Fruit fly (Drosophila melanogaster): ENCODE data around the gene nis.

nis gene

DNA sequence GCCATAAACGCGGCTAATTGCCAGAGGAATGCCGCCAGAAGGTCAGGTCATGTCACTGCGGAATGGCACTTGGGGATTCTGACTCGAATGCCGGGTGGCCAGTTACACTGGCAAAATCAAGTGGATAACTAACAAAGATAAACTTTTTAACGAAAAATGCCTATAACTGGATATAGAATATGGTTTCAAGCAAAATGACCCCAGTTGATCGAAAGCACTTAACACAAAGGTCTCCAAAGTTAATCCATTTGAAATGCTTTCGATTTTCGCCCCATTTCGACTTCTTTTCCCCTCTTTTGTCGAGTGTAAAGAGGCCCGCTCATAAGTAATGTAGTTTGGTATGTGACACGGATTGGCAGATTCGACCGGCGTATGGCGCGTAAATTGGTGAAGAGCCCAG lies 18.3 kb downstream of the nis start (continued):
- TF ChIP-seq Ada2b (GFP tag; IDR thresholded peaks at IDR 0.05), result 0 out of 2 replicates have a peak, but pooled peaks have one; percentile 8
- TF ChIP-seq CG2712 (tag; optimal IDR thresholded peaks at IDR 0.05), result peak; percentile 14
- TF ChIP-seq sr (GFP tag; IDR thresholded peaks at IDR 0.05), result no peak
- TF ChIP-seq Blimp-1 (GFP tag; optimal IDR thresholded peaks at IDR 0.05), result peak; percentile 43
- TF ChIP-seq sisA (GFP tag; IDR thresholded peaks at IDR 0.05), result peak; percentile 26; the same call in 1 of the 2 replicates
- no peak for TF ChIP-seq ems (GFP tag; optimal IDR thresholded peaks at IDR 0.05)
- TF ChIP-seq CG17359 (tag; optimal IDR thresholded peaks at IDR 0.05), result peak; percentile 29
- peak; percentile 8 for TF ChIP-seq CG7839 (tag; optimal IDR thresholded peaks at IDR 0.05)
- TF ChIP-seq sens (GFP tag), result peak; percentile 54
- peak; percentile 27 for TF ChIP-seq nmo (GFP tag; optimal IDR thresholded peaks at IDR 0.05)
- TF ChIP-seq CG11504 (tag; optimal IDR thresholded peaks at IDR 0.05), result peak; percentile 53
- TF ChIP-seq unpg (GFP tag; optimal IDR thresholded peaks at IDR 0.05), result peak; percentile 7
- TF ChIP-seq CG2678 (tag; optimal IDR thresholded peaks at IDR 0.05), result peak; percentile 40
- peak; percentile 19 for TF ChIP-seq gsb-n (tag; optimal IDR thresholded peaks at IDR 0.05)
- peak; percentile 40 for TF ChIP-seq dmrt99B (tag; optimal IDR thresholded peaks at IDR 0.05)
- peak; percentile 7 for TF ChIP-seq CG12769 (tag; optimal IDR thresholded peaks at IDR 0.05)
- TF ChIP-seq CG17328 (GFP tag; IDR thresholded peaks at IDR 0.05), result peak; percentile 19; the same call in 1 of the 2 replicates

DNA sequence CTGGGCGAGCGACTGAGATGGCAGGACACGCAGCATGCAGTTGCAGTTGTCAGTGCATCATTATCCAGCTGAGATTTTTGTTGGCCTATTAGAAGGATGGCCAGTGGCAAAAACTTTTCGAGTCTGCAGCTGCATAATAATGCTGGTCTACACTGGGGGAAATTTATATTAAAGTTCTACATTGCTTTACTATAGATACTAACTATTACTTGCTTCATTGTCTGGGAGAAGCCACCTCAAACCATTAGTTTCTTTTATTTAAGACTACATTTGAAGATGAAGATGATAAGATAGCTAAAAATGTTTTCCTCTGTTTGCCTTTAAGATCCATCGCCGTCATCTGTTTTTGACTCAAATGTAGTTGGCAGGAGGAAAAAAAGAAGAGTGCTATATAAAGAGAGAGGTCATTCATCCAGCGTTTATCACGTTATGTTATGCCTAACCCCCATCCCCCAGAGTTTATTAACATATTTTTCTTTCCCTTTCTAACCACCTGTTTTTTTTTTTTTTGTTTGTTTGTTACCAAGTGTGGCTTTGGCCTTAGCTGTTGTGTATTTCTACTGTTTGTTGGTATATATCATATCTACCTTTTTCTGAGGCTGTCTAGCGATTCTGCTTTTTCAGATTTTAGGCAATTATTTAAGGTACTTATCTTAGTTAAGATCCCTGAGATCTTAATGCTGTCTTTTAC lies 27.0 kb downstream of the nis start:
- TF ChIP-seq Hr51 (GFP tag; optimal IDR thresholded peaks at IDR 0.05) (no peak), Blimp-1 (GFP tag; optimal IDR thresholded peaks at IDR 0.05) (peak; percentile 51), gem (tag; optimal IDR thresholded peaks at IDR 0.05) (peak; percentile 10), dmrt11E (tag; optimal IDR thresholded peaks at IDR 0.05) (no peak), grn (GFP tag; optimal IDR thresholded peaks at IDR 0.05) (peak; percentile 28), nau (GFP tag; optimal IDR thresholded peaks at IDR 0.05) (no peak), br (optimal IDR thresholded peaks at IDR 0.05) (no peak), CG8290 (GFP tag; optimal IDR thresholded peaks at IDR 0.05) (no peak), CG8290 (tag; optimal IDR thresholded peaks at IDR 0.05) (no peak), CG17359 (tag; optimal IDR thresholded peaks at IDR 0.05) (peak; percentile 37), sens (GFP tag) (peak; percentile 71), sqz (GFP tag; optimal IDR thresholded peaks at IDR 0.05) (peak; percentile 70), Ets65A (GFP tag) (no peak), slp2 (GFP tag; optimal IDR thresholded peaks at IDR 0.05) (no peak), CG17568 (GFP tag; optimal IDR thresholded peaks at IDR 0.05) (no peak), eve (GFP tag; optimal IDR thresholded peaks at IDR 0.05) (peak in 1 of 2 experiments; percentile 33), CG10979 (tag; optimal IDR thresholded peaks at IDR 0.05) (peak; percentile 1), vvl (GFP tag; IDR thresholded peaks at IDR 0.05) (peak; percentile 9; the same call in 1 of the 2 replicates), zfh1 (GFP tag; IDR thresholded peaks at IDR 0.05) (0 out of 3 replicates have a peak, but pooled peaks have one; percentile 13), Aef1 (GFP tag; IDR thresholded peaks at IDR 0.05) (no peak), Myb (GFP tag; optimal IDR thresholded peaks at IDR 0.05) (no peak), CG18764 (GFP tag; optimal IDR thresholded peaks at IDR 0.05) (no peak)

DNA sequence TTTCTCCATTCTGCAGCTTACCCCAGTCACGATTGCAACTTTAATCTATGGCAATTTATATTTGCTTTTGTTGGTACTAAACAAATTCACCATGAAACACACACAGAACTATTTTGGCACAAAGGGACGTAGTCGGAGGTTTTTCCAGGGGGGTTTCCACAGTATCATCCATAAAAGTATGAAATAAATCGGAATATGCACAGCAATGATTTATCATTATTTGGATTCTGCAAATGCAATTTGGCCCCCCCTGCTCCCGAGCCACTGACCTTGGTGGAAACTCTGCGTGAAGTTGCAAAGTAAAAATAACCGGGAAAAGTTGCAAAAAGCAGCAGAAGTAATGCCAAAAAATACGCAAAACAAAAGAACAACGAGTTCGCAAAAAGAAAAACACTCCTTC lies 29.0 kb downstream of the nis start:
- TF ChIP-seq CG7271 (tag; optimal IDR thresholded peaks at IDR 0.05) (no peak), CG9817 (tag; optimal IDR thresholded peaks at IDR 0.05) (no peak), Doc2 (GFP tag; IDR thresholded peaks at IDR 0.05) (no peak), Fer3 (tag; optimal IDR thresholded peaks at IDR 0.05) (no peak), aop (GFP tag; IDR thresholded peaks at IDR 0.05) (no peak), jigr1 (GFP tag; IDR thresholded peaks at IDR 0.05) (no peak), CG1233 (GFP tag; optimal IDR thresholded peaks at IDR 0.05) (no peak), Ada2b (GFP tag; IDR thresholded peaks at IDR 0.05) (no peak), sug (tag; optimal IDR thresholded peaks at IDR 0.05) (no peak), CG10462 (GFP tag; optimal IDR thresholded peaks at IDR 0.05) (no peak), disco-r (GFP tag; optimal IDR thresholded peaks at IDR 0.05) (no peak), vfl (GFP tag; optimal IDR thresholded peaks at IDR 0.05) (no peak), CG14441 (GFP tag; IDR thresholded peaks at IDR 0.05) (peak; percentile 20; the same call in 1 of the 2 replicates), slou (GFP tag; optimal IDR thresholded peaks at IDR 0.05) (no peak), CG14710 (tag; optimal IDR thresholded peaks at IDR 0.05) (no peak)
